Worm (Caenorhabditis elegans): ENCODE data around the gene Y38E10A.1.

Y38E10A.1 gene

ce11 chrII:12608653-12609052, 38.2 kb upstream of the Y38E10A.1 start, which contains the start of gene Y38E10A.9:
Y38E10A.9 (plus strand) TSS chrII:12608953.
- no peak for TF ChIP-seq ztf-4 (tag; optimal IDR thresholded peaks at IDR 0.05)
- no peak for TF ChIP-seq alr-1 (tag; optimal IDR thresholded peaks at IDR 0.05)
- no peak for TF ChIP-seq sem-4 (tag; optimal IDR thresholded peaks at IDR 0.05)
- no peak for TF ChIP-seq dmd-4 (tag; optimal IDR thresholded peaks at IDR 0.05)

ce11 chrII:12606900-12607299, 36.5 kb upstream of the Y38E10A.1 start, which contains the start of gene Y38E10A.8:
Y38E10A.8 (plus strand) TSS chrII:12607200.
- TF ChIP-seq ama-1 (optimal IDR thresholded peaks at IDR 0.05) (no peak), lsy-2 (tag; optimal IDR thresholded peaks at IDR 0.05) (no peak), ZK546.5 (tag; optimal IDR thresholded peaks at IDR 0.05) (no peak), unc-55 (GFP tag; optimal IDR thresholded peaks at IDR 0.05) (no peak)

- no peak for TF ChIP-seq blmp-1 (tag; optimal IDR thresholded peaks at IDR 0.05; ENCODE audit: insufficient read depth)
- no peak for TF ChIP-seq lin-39 (tag; optimal IDR thresholded peaks at IDR 0.05)
- TF ChIP-seq nhr-10 (tag; optimal IDR thresholded peaks at IDR 0.05) = no peak
- TF ChIP-seq nhr-21 (tag; optimal IDR thresholded peaks at IDR 0.05) = no peak
- no peak for TF ChIP-seq elt-3 (tag; optimal IDR thresholded peaks at IDR 0.05)
- no peak for TF ChIP-seq sma-3 (GFP tag; optimal IDR thresholded peaks at IDR 0.05)
- TF ChIP-seq ztf-11 (tag; optimal IDR thresholded peaks at IDR 0.05) = no peak
- TF ChIP-seq F13H6.1 (tag; optimal IDR thresholded peaks at IDR 0.05) = no peak
- no peak for TF ChIP-seq elt-1 (tag; optimal IDR thresholded peaks at IDR 0.05)
- TF ChIP-seq dmd-4 (tag; optimal IDR thresholded peaks at IDR 0.05) = no peak
Observed at ce11 chrII:12606108-12606507, 35.7 kb upstream of the Y38E10A.1 start.

- no peak for TF ChIP-seq F13H6.1 (tag; optimal IDR thresholded peaks at IDR 0.05)
- TF ChIP-seq ztf-11 (tag; optimal IDR thresholded peaks at IDR 0.05) = no peak
- no peak for TF ChIP-seq zag-1 (tag; optimal IDR thresholded peaks at IDR 0.05)
- peak; percentile 14 for TF ChIP-seq fos-1 (tag; optimal IDR thresholded peaks at IDR 0.05)
- peak; percentile 47 for TF ChIP-seq C34F6.9 (tag; optimal IDR thresholded peaks at IDR 0.05)
- TF ChIP-seq unc-55 (GFP tag; optimal IDR thresholded peaks at IDR 0.05) = peak; percentile 74
- peak; percentile 11 for TF ChIP-seq gmeb-1 (tag; optimal IDR thresholded peaks at IDR 0.05)
- peak; percentile 46 for TF ChIP-seq nhr-129 (tag; optimal IDR thresholded peaks at IDR 0.05)
Observed at ce11 chrII:12603667-12604621, 33.5 kb upstream of the Y38E10A.1 start, which contains the start of the genes ceh-100 and lips-15. ceh-100 (minus strand) TSS chrII:12603680. lips-15 (plus strand) TSS chrII:12604386.

ce11 chrII:12580952-12581351, 10.5 kb upstream of the Y38E10A.1 start, which contains the start of gene clec-4:
clec-4 (minus strand) TSS chrII:12581113.
- no peak for TF ChIP-seq nhr-21 (tag; optimal IDR thresholded peaks at IDR 0.05)
- TF ChIP-seq alr-1 (tag; optimal IDR thresholded peaks at IDR 0.05) = no peak
- TF ChIP-seq fos-1 (tag; optimal IDR thresholded peaks at IDR 0.05) = peak; percentile 69

- no peak for TF ChIP-seq ztf-4 (tag; optimal IDR thresholded peaks at IDR 0.05)
- peak; percentile 58 for TF ChIP-seq fos-1 (tag; optimal IDR thresholded peaks at IDR 0.05)
Observed at ce11 chrII:12577754-12578153, 7.3 kb upstream of the Y38E10A.1 start, which contains the start of gene clec-8. clec-8 (minus strand) TSS chrII:12578061.

ce11 chrII:12574668-12575067, 4.2 kb upstream of the Y38E10A.1 start, which contains the start of gene Y38E10A.3:
Y38E10A.3 (minus strand) TSS chrII:12574768.
- TF ChIP-seq peb-1 (tag; optimal IDR thresholded peaks at IDR 0.05) (no peak), sem-4 (tag; optimal IDR thresholded peaks at IDR 0.05) (no peak), alr-1 (tag; optimal IDR thresholded peaks at IDR 0.05) (no peak), lin-13 (GFP tag; optimal IDR thresholded peaks at IDR 0.05) (no peak), nhr-23 (tag; optimal IDR thresholded peaks at IDR 0.05) (no peak), lin-39 (tag; optimal IDR thresholded peaks at IDR 0.05) (no peak), nhr-12 (tag; optimal IDR thresholded peaks at IDR 0.05) (no peak), ceh-82 (tag; optimal IDR thresholded peaks at IDR 0.05) (no peak), snpc-4 (tag; optimal IDR thresholded peaks at IDR 0.05) (no peak), lin-11 (tag; optimal IDR thresholded peaks at IDR 0.05) (no peak), nhr-11 (tag; optimal IDR thresholded peaks at IDR 0.05) (no peak), nhr-6 (tag; optimal IDR thresholded peaks at IDR 0.05) (no peak), nhr-129 (tag; optimal IDR thresholded peaks at IDR 0.05) (no peak), ztf-4 (tag; optimal IDR thresholded peaks at IDR 0.05) (no peak), ztf-1 (GFP tag; conservative IDR thresholded peaks at IDR 0.05) (no peak)

Data from whole organism, L2 larva.